Fruit fly (Drosophila melanogaster): ENCODE data around the gene CG32640.

CG32640 gene

dm6 chrX:13221835-13222234, 44.0 kb downstream of the CG32640 start:
- TF ChIP-seq CG9948 (tag; optimal IDR thresholded peaks at IDR 0.05) (no peak), CG8301 (tag; optimal IDR thresholded peaks at IDR 0.05) (peak; percentile 28), Pif1A (GFP tag; optimal IDR thresholded peaks at IDR 0.05) (no peak), D1 (tag; optimal IDR thresholded peaks at IDR 0.05) (no peak), EcR (GFP tag; optimal IDR thresholded peaks at IDR 0.05) (no peak), rn (GFP tag; IDR thresholded peaks at IDR 0.05) (no peak), CG13204 (GFP tag; optimal IDR thresholded peaks at IDR 0.05) (no peak), CG4496 (GFP tag; IDR thresholded peaks at IDR 0.05) (peak; percentile 36; the same call in 1 of the 3 replicates), Ets98B (GFP tag; IDR thresholded peaks at IDR 0.05) (peak; percentile 64), CG14655 (GFP tag; optimal IDR thresholded peaks at IDR 0.05) (peak; percentile 19), CG32121 (GFP tag; IDR thresholded peaks at IDR 0.05) (peak; percentile 56; the same call in 1 of the 2 replicates), CG17806 (tag; optimal IDR thresholded peaks at IDR 0.05) (no peak), CG8159 (tag; optimal IDR thresholded peaks at IDR 0.05) (no peak), fd96Ca (GFP tag; IDR thresholded peaks at IDR 0.05) (0 out of 3 replicates have a peak, but pooled peaks have one; percentile 27), CG10348 (GFP tag; IDR thresholded peaks at IDR 0.05) (no peak)

dm6 chrX:13224846-13225245, 47.0 kb downstream of the CG32640 start:
- TF ChIP-seq EcR (GFP tag; optimal IDR thresholded peaks at IDR 0.05) (no peak), CG8159 (tag; optimal IDR thresholded peaks at IDR 0.05) (no peak), CG12605 (GFP tag; IDR thresholded peaks at IDR 0.05) (no peak), CG15710 (tag; optimal IDR thresholded peaks at IDR 0.05) (no peak), CG13204 (GFP tag; optimal IDR thresholded peaks at IDR 0.05) (no peak), CG10348 (GFP tag; IDR thresholded peaks at IDR 0.05) (no peak), CG34367 (tag; optimal IDR thresholded peaks at IDR 0.05) (no peak), CG4496 (GFP tag; IDR thresholded peaks at IDR 0.05) (no peak), CG9948 (tag; optimal IDR thresholded peaks at IDR 0.05) (no peak), CG14655 (GFP tag; optimal IDR thresholded peaks at IDR 0.05) (no peak), rn (GFP tag; IDR thresholded peaks at IDR 0.05) (no peak), CG8301 (tag; optimal IDR thresholded peaks at IDR 0.05) (no peak)

dm6 chrX:13226478-13226877, 48.7 kb downstream of the CG32640 start:
- TF ChIP-seq EcR (GFP tag; optimal IDR thresholded peaks at IDR 0.05) (no peak), CG10348 (GFP tag; IDR thresholded peaks at IDR 0.05) (no peak), CG32121 (GFP tag; IDR thresholded peaks at IDR 0.05) (no peak), CG17806 (tag; optimal IDR thresholded peaks at IDR 0.05) (peak; percentile 62), CG4496 (GFP tag; IDR thresholded peaks at IDR 0.05) (no peak), Snoo (tag; optimal IDR thresholded peaks at IDR 0.05) (peak; percentile 11), CG14655 (GFP tag; optimal IDR thresholded peaks at IDR 0.05) (peak; percentile 72), CG12605 (GFP tag; IDR thresholded peaks at IDR 0.05) (no peak), CG34367 (tag; optimal IDR thresholded peaks at IDR 0.05) (peak; percentile 41), CG15710 (tag; optimal IDR thresholded peaks at IDR 0.05) (peak; percentile 64), CG8301 (tag; optimal IDR thresholded peaks at IDR 0.05) (peak; percentile 58), CG8159 (tag; optimal IDR thresholded peaks at IDR 0.05) (peak; percentile 73), CG13204 (GFP tag; optimal IDR thresholded peaks at IDR 0.05) (no peak), Ets98B (GFP tag; IDR thresholded peaks at IDR 0.05) (no peak), gl (tag; optimal IDR thresholded peaks at IDR 0.05) (no peak), rn (GFP tag; IDR thresholded peaks at IDR 0.05) (no peak), Pif1A (GFP tag; optimal IDR thresholded peaks at IDR 0.05) (peak; percentile 44), fd96Ca (GFP tag; IDR thresholded peaks at IDR 0.05) (no peak), CG9948 (tag; optimal IDR thresholded peaks at IDR 0.05) (peak; percentile 59), Pif1B (GFP tag; optimal IDR thresholded peaks at IDR 0.05) (peak; percentile 12), D1 (tag; optimal IDR thresholded peaks at IDR 0.05) (peak; percentile 5)

- TF ChIP-seq CG10348 (GFP tag; IDR thresholded peaks at IDR 0.05), result no peak
- no peak for TF ChIP-seq CG12605 (GFP tag; IDR thresholded peaks at IDR 0.05)
- TF ChIP-seq CG17806 (tag; optimal IDR thresholded peaks at IDR 0.05), result no peak
- no peak for TF ChIP-seq CG8301 (tag; optimal IDR thresholded peaks at IDR 0.05)
These were observed 49.9 kb downstream of the CG32640 start for dm6 chrX:13227505-13228207.
